Worm (Caenorhabditis elegans): ENCODE measurements around the gene mif-4.

Gene mif-4

DNA sequence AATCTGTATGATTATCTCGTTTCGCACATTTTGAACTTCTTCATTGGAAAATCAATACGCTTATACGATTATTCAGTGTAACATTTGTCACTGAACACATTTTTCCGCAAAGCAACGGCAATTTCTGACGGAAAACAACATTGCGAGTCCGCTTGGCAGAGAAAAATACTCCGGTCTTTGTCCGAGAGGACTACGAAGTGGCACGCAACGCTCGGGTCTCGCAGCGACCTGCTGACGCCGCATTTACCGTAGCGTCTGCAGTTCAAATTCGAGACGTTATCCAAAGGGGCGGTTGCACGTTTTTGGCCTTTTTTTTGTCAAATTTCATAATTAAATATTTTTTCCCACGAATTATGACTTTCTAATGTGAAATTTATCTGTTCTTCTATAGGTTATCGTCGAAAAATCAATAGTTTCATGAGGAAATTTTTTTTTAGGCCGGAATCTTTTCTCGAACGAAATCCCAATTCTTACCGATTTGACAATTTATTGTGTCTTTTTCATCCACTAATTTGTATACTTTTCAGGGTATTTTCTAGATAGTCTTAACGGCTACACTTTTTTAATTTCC is 12.1 kb downstream of the mif-4 start, which contains the start of gene sqd-1 (continued):
- no peak for TF ChIP-seq alr-1 (tag; optimal IDR thresholded peaks at IDR 0.05)
- TF ChIP-seq lin-11 (tag; optimal IDR thresholded peaks at IDR 0.05): peak; percentile 99
- TF ChIP-seq sem-4 (tag; optimal IDR thresholded peaks at IDR 0.05): peak; percentile 86
- TF ChIP-seq ztf-1 (GFP tag; conservative IDR thresholded peaks at IDR 0.05): no peak
- no peak for TF ChIP-seq ztf-11 (tag; optimal IDR thresholded peaks at IDR 0.05)

DNA sequence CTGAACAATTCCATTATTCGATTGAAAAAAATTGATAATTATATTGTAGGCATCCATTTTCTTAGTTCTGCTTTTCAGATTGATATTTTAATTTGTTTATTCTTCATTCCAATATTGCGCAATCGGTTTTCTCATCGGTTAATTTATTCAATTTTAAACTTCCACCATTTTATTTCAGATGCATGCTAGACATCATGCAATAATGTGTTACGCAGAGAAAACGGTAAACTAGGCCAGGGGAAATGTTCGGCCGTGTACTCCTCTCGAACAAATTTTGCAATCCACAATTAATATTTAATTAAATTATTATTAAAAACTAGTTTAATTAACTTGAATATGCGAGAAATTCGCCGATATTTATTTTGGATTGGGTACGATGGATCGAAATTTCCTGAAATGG is 14.1 kb downstream of the mif-4 start, which contains the start of gene Y73B6BL.29:
TSS of gene Y73B6BL.29 (plus strand) at position 263 of the 400 bp plus-strand sequence.
- peak; percentile 80 for TF ChIP-seq sem-4 (tag; optimal IDR thresholded peaks at IDR 0.05)
- peak; percentile 84 for TF ChIP-seq egl-27 (tag; optimal IDR thresholded peaks at IDR 0.05)
- TF ChIP-seq ceh-16 (tag; optimal IDR thresholded peaks at IDR 0.05): peak; percentile 69
- TF ChIP-seq mab-5 (tag; optimal IDR thresholded peaks at IDR 0.05): peak; percentile 66
- peak; percentile 44 for TF ChIP-seq blmp-1 (tag; optimal IDR thresholded peaks at IDR 0.05; ENCODE audit: insufficient read depth)
- peak; percentile 81 for TF ChIP-seq snpc-4 (tag; optimal IDR thresholded peaks at IDR 0.05)
- peak; percentile 90 for TF ChIP-seq lin-13 (GFP tag; optimal IDR thresholded peaks at IDR 0.05)
- peak; percentile 98 for TF ChIP-seq gmeb-1 (tag; optimal IDR thresholded peaks at IDR 0.05)
- peak; percentile 8 for TF ChIP-seq ceh-82 (tag; optimal IDR thresholded peaks at IDR 0.05)
- TF ChIP-seq nhr-77 (tag; optimal IDR thresholded peaks at IDR 0.05): peak; percentile 42
- peak; percentile 93 for TF ChIP-seq C34F6.9 (tag; optimal IDR thresholded peaks at IDR 0.05)
- peak; percentile 34 for TF ChIP-seq zag-1 (tag; optimal IDR thresholded peaks at IDR 0.05)
- TF ChIP-seq F13H6.1 (tag; optimal IDR thresholded peaks at IDR 0.05): peak; percentile 89
- TF ChIP-seq nhr-129 (tag; optimal IDR thresholded peaks at IDR 0.05): no peak
- no peak for TF ChIP-seq lin-39 (tag; optimal IDR thresholded peaks at IDR 0.05)
- no peak for TF ChIP-seq unc-62 (GFP tag; optimal IDR thresholded peaks at IDR 0.05)
- peak; percentile 89 for TF ChIP-seq ZK546.5 (tag; optimal IDR thresholded peaks at IDR 0.05)
- peak; percentile 71 for TF ChIP-seq R02D3.7 (tag; optimal IDR thresholded peaks at IDR 0.05)
- TF ChIP-seq nhr-10 (tag; optimal IDR thresholded peaks at IDR 0.05): no peak
- TF ChIP-seq unc-55 (GFP tag; optimal IDR thresholded peaks at IDR 0.05): peak; percentile 98
- TF ChIP-seq dmd-4 (tag; optimal IDR thresholded peaks at IDR 0.05): peak; percentile 32
- TF ChIP-seq sma-3 (GFP tag; optimal IDR thresholded peaks at IDR 0.05): peak; percentile 94
- TF ChIP-seq lsy-2 (tag; optimal IDR thresholded peaks at IDR 0.05): peak; percentile 88 to 95
- peak; percentile 57 for TF ChIP-seq fos-1 (tag; optimal IDR thresholded peaks at IDR 0.05)
- TF ChIP-seq nhr-237 (tag; optimal IDR thresholded peaks at IDR 0.05): no peak
- TF ChIP-seq unc-39 (tag; optimal IDR thresholded peaks at IDR 0.05): no peak
- no peak for TF ChIP-seq peb-1 (tag; optimal IDR thresholded peaks at IDR 0.05)
- peak in 1 of 2 experiments; percentile 25 for TF ChIP-seq mdl-1 (tag; optimal IDR thresholded peaks at IDR 0.05)
- TF ChIP-seq nhr-21 (tag; optimal IDR thresholded peaks at IDR 0.05): peak; percentile 86
- no peak for TF ChIP-seq nhr-23 (tag; optimal IDR thresholded peaks at IDR 0.05)
- TF ChIP-seq ztf-4 (tag; optimal IDR thresholded peaks at IDR 0.05): peak; percentile 88
- TF ChIP-seq sma-9 (GFP tag; optimal IDR thresholded peaks at IDR 0.05): peak; percentile 98
- TF ChIP-seq sma-9 (tag; optimal IDR thresholded peaks at IDR 0.05): no peak
- TF ChIP-seq alr-1 (tag; optimal IDR thresholded peaks at IDR 0.05): no peak
- no peak for TF ChIP-seq ztf-1 (GFP tag; conservative IDR thresholded peaks at IDR 0.05)
- TF ChIP-seq nhr-11 (tag; optimal IDR thresholded peaks at IDR 0.05): no peak
- TF ChIP-seq elt-3 (tag; optimal IDR thresholded peaks at IDR 0.05): no peak
- peak; percentile 94 for TF ChIP-seq nhr-6 (tag; optimal IDR thresholded peaks at IDR 0.05)
- peak; percentile 73 for TF ChIP-seq lin-11 (tag; optimal IDR thresholded peaks at IDR 0.05)
- TF ChIP-seq Y55F3AM.14 (GFP tag; optimal IDR thresholded peaks at IDR 0.05): peak; percentile 23
- TF ChIP-seq nhr-12 (tag; optimal IDR thresholded peaks at IDR 0.05): no peak
- TF ChIP-seq nhr-25 (tag; optimal IDR thresholded peaks at IDR 0.05): peak; percentile 94
- TF ChIP-seq ztf-11 (tag; optimal IDR thresholded peaks at IDR 0.05): no peak
- no peak for TF ChIP-seq skn-1 (tag; optimal IDR thresholded peaks at IDR 0.05)
- TF ChIP-seq crh-2 (tag; optimal IDR thresholded peaks at IDR 0.05): peak; percentile 95
- no peak for TF ChIP-seq elt-1 (tag; optimal IDR thresholded peaks at IDR 0.05)
- TF ChIP-seq mbf-1 (tag; optimal IDR thresholded peaks at IDR 0.05): no peak
- no peak for TF ChIP-seq aly-2 (tag; optimal IDR thresholded peaks at IDR 0.05)
- TF ChIP-seq ama-1 (optimal IDR thresholded peaks at IDR 0.05): peak; percentile 38

All from whole organism, L2 larva.